Fruit fly (Drosophila melanogaster) S2 (cell line): ENCODE results near the gene dyl.

Experiments used
- CG8478 ChIP-seq: fragments of >200 bp; optimal IDR thresholded peaks from 2 replicates; lab custom pipeline; 2018
- CTCF ChIP-seq, 2 experiments: fragments of >200 bp; optimal IDR thresholded peaks; 2 replicates each; lab custom pipeline; 2018

Gene dyl

DNA sequence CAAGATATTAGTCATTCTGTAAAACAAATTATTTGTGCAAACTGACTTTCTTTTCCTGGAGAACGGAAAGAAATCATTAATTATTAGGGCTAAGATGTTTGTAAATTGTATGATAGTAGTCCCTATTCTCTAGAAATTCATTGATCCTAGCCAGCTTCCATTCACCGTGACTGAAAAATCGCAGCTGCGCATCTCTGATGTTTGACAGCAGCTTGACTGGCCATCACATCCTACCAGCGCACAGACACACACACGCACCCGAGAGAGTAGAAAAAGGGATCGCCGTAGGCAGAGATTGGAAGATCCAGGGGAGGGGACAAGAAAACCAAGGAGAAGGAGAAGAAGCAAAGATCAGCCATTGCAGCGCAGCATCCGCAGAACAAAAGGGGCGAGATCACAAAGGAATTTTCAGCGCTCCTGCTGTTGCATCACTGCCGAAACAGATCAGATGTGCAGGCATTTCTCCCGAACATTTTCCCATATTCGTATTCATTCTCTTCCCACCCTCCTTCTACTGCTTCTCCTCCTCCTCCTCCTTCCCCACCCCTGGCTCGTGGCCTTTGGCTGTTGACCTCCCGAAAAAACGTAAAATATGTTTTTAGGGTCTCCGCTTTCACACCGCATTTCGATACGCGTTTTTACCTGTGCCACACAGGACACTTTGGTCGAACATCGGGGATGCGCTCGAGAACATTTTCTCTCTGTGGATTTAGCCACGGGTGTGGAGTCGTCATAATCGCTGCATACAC, 54.5 kb downstream of the dyl start:
- TF ChIP-seq CTCF (optimal IDR thresholded peaks at IDR 0.05; lab: Kevin White, UChicago) (no peak), CG8478 (lab: Kevin White, UChicago) (no peak)

DNA sequence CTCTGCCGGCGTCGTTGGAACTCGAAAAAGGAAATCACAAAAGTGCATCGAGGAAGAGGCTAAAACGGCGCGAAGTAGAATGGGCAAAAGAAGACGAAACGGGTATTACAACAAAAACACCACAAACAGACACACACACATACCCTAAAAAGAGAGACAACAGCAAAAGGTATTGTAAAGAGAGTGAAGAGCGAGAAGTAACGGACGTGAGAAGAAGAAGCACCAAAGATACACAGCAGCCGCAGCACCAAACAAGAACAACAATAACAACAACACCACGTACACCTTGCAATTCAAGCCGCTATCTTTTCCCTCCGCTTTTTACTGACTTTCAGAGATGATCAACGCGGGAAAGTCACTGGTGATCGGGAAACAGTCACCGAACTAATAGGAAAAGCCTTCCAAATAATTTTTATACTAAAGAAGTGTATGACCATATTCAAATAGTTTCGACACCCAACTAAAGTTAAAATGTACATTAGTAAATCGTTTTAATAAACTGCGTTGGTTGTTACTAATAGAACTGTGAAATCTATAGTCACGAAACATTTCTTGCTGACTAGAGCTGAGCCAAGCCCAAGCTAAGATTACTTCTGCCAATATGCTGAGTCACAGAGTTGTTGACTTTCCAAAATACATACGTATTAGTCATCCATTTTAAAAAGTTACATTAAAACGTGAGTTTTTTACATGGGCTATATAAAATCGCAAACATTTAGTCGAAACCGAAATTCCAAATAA, 55.2 kb downstream of the dyl start:
- TF ChIP-seq CG8478 (lab: Kevin White, UChicago) (no peak), CTCF (optimal IDR thresholded peaks at IDR 0.05; lab: Kevin White, UChicago) (no peak)
